Worm (Caenorhabditis elegans): ENCODE measurements around the gene C24H11.2.
A peak's percentile ranks its signal among the peaks of the same experiment; 100 is the strongest.

The C24H11.2 gene

ce11 chrIII:11824580-11824979 lies 32.4 kb upstream of the C24H11.2 start:
- TF ChIP-seq B0336.3 (GFP tag; IDR thresholded peaks at IDR 0.05) (0 out of 2 replicates have a peak, but pooled peaks have one; percentile 17), chd-7 (tag; optimal IDR thresholded peaks at IDR 0.05) (no peak), dox-1 (GFP tag; IDR thresholded peaks at IDR 0.05) (peak; percentile 30; the same call in 1 of the 2 replicates), bed-2 (GFP tag; IDR thresholded peaks at IDR 0.05) (no peak), nfyb-1 (GFP tag; IDR thresholded peaks at IDR 0.05) (no peak; the same call in 1 of the 2 replicates), ceh-40 (GFP tag; IDR thresholded peaks at IDR 0.05) (no peak), hsf-1 (GFP tag; IDR thresholded peaks at IDR 0.05) (peak; percentile 35; the same call in 1 of the 2 replicates), dpff-1 (tag; optimal IDR thresholded peaks at IDR 0.05) (no peak), lsy-27 (tag; optimal IDR thresholded peaks at IDR 0.05; ENCODE audit: borderline replicate concordance, insufficient read depth) (no peak), madf-6 (GFP tag; IDR thresholded peaks at IDR 0.05) (peak; percentile 62), lin-26 (GFP tag; IDR thresholded peaks at IDR 0.05) (0 out of 2 replicates have a peak, but pooled peaks have one; percentile 53), egl-44 (GFP tag; IDR thresholded peaks at IDR 0.05) (no peak), mcd-1 (GFP tag; IDR thresholded peaks at IDR 0.05) (peak; percentile 24; the same call in 1 of the 2 replicates), nhr-120 (GFP tag; IDR thresholded peaks at IDR 0.05) (no peak), die-1 (tag; optimal IDR thresholded peaks at IDR 0.05) (peak; percentile 12), D2030.7 (GFP tag; IDR thresholded peaks at IDR 0.05) (no peak), F10E7.11 (tag; optimal IDR thresholded peaks at IDR 0.05) (no peak), ztf-26 (tag; optimal IDR thresholded peaks at IDR 0.05) (no peak)

- no peak for TF ChIP-seq ztf-28 (GFP tag; IDR thresholded peaks at IDR 0.05)
- peak; percentile 59 for TF ChIP-seq zfh-2 (GFP tag; conservative IDR thresholded peaks at IDR 0.05)
These were observed 31.9 kb upstream of the C24H11.2 start for ce11 chrIII:11824088-11824487.

- TF ChIP-seq ztf-3 (GFP tag; optimal IDR thresholded peaks at IDR 0.05) (no peak), madf-3 (GFP tag; IDR thresholded peaks at IDR 0.05) (peak; percentile 57; the same call in 1 of the 2 replicates), pbrm-1 (GFP tag; IDR thresholded peaks at IDR 0.05) (peak; percentile 81), Y53G8AR.9 (GFP tag; conservative IDR thresholded peaks at IDR 0.05) (0 out of 2 replicates have a peak, but pooled peaks have one; percentile 48), snpc-1.1 (tag; optimal IDR thresholded peaks at IDR 0.05; ENCODE audit: insufficient read depth) (no peak), D2030.7 (GFP tag; IDR thresholded peaks at IDR 0.05) (peak; percentile 49; the same call in 1 of the 2 replicates), ztf-26 (tag; optimal IDR thresholded peaks at IDR 0.05) (no peak), nhr-179 (tag; optimal IDR thresholded peaks at IDR 0.05) (no peak), F23B12.7 (tag; optimal IDR thresholded peaks at IDR 0.05; ENCODE audit: insufficient read depth) (peak; percentile 57), F52B5.7 (tag; optimal IDR thresholded peaks at IDR 0.05) (no peak), attf-5 (GFP tag; optimal IDR thresholded peaks at IDR 0.05) (peak; percentile 94), hmg-20 (GFP tag; IDR thresholded peaks at IDR 0.05) (0 out of 2 replicates have a peak, but pooled peaks have one; percentile 19), Y53F4B.3 (GFP tag; IDR thresholded peaks at IDR 0.05) (no peak), lin-54 (GFP tag; optimal IDR thresholded peaks at IDR 0.05) (peak; percentile 71), nfya-2 (GFP tag; IDR thresholded peaks at IDR 0.05) (no peak), B0035.1 (tag; optimal IDR thresholded peaks at IDR 0.05) (no peak), hmg-1.2 (GFP tag; IDR thresholded peaks at IDR 0.05) (peak; percentile 63; the same call in 1 of the 2 replicates), K12H6.12 (tag; optimal IDR thresholded peaks at IDR 0.05) (peak; percentile 80), zfh-2 (GFP tag; conservative IDR thresholded peaks at IDR 0.05) (peak; percentile 56; the same call in 1 of the 2 replicates), ccch-3 (GFP tag; optimal IDR thresholded peaks at IDR 0.05) (no peak), F22D6.2 (tag; optimal IDR thresholded peaks at IDR 0.05) (no peak), ets-4 (GFP tag; optimal IDR thresholded peaks at IDR 0.05) (peak; percentile 27), ceh-27 (GFP tag; optimal IDR thresholded peaks at IDR 0.05) (peak; percentile 88), lin-40 (tag; optimal IDR thresholded peaks at IDR 0.05) (peak; percentile 72), mxl-1 (tag; optimal IDR thresholded peaks at IDR 0.05) (no peak), T26A5.8 (tag; optimal IDR thresholded peaks at IDR 0.05) (no peak), athp-1 (tag; optimal IDR thresholded peaks at IDR 0.05) (peak; percentile 32), cebp-2 (GFP tag; IDR thresholded peaks at IDR 0.05) (no peak), ceh-100 (GFP tag; IDR thresholded peaks at IDR 0.05) (peak; percentile 75)
These were observed 31.1 kb upstream of the C24H11.2 start, which contains the start of gene C18D11.3 for ce11 chrIII:11823260-11823659. Gene C18D11.3 (plus strand): TSS chrIII:11823448.
